Fruit fly (Drosophila melanogaster): ENCODE results near the gene ncd.

- TF ChIP-seq pan (optimal IDR thresholded peaks at IDR 0.05) = no peak
- TF ChIP-seq Dif (GFP tag; optimal IDR thresholded peaks at IDR 0.05; ENCODE audit: partially characterized antibody) = no peak
- no peak for TF ChIP-seq fru (GFP tag; optimal IDR thresholded peaks at IDR 0.05)
Observed at dm6 chr3R:29818434-29819268, 11.7 kb upstream of the ncd start, which contains the start of gene neo.

Data from whole organism, wandering third instar larva.